Worm (Caenorhabditis elegans): ENCODE measurements around the gene fipr-5.

The fipr-5 gene

ce11 chrV:10191242-10191641 is 30.0 kb downstream of the fipr-5 start:
- TF ChIP-seq ham-2 (GFP tag; optimal IDR thresholded peaks at IDR 0.05): no peak
- TF ChIP-seq drap-1 (GFP tag; optimal IDR thresholded peaks at IDR 0.05): no peak
- no peak for TF ChIP-seq sem-2 (GFP tag; optimal IDR thresholded peaks at IDR 0.05)
- no peak for TF ChIP-seq lsy-2 (tag; optimal IDR thresholded peaks at IDR 0.05)
- TF ChIP-seq mls-2 (tag; optimal IDR thresholded peaks at IDR 0.05): no peak

- TF ChIP-seq nhr-12 (tag; optimal IDR thresholded peaks at IDR 0.05) (no peak), ceh-39 (tag; optimal IDR thresholded peaks at IDR 0.05) (no peak), sptf-1 (tag; optimal IDR thresholded peaks at IDR 0.05) (no peak)
Measured at ce11 chrV:10190081-10190556, 31.1 kb downstream of the fipr-5 start, which contains the start of gene ZK856.5. TSS of gene ZK856.5 (minus strand) at chrV:10190131.

- TF ChIP-seq cnd-1 (tag; optimal IDR thresholded peaks at IDR 0.05) (no peak), lin-32 (GFP tag; optimal IDR thresholded peaks at IDR 0.05) (no peak), zip-8 (tag; optimal IDR thresholded peaks at IDR 0.05) (no peak), bed-3 (GFP tag; optimal IDR thresholded peaks at IDR 0.05) (no peak), nhr-237 (tag; optimal IDR thresholded peaks at IDR 0.05) (no peak), mls-2 (tag; optimal IDR thresholded peaks at IDR 0.05) (no peak)
Measured at ce11 chrV:10185719-10186118, 35.5 kb downstream of the fipr-5 start, which contains the start of gene ZK856.18. TSS of gene ZK856.18 (minus strand) at chrV:10186007.

ce11 chrV:10183810-10184209 is 37.4 kb downstream of the fipr-5 start:
- TF ChIP-seq ceh-39 (tag; optimal IDR thresholded peaks at IDR 0.05): no peak
- no peak for TF ChIP-seq ces-1 (GFP tag; optimal IDR thresholded peaks at IDR 0.05)
- TF ChIP-seq hlh-1 (tag; optimal IDR thresholded peaks at IDR 0.05): no peak
- TF ChIP-seq tbx-8 (GFP tag; optimal IDR thresholded peaks at IDR 0.05): no peak
- TF ChIP-seq ceh-83 (GFP tag; optimal IDR thresholded peaks at IDR 0.05): no peak

- TF ChIP-seq snpc-4 (tag; optimal IDR thresholded peaks at IDR 0.05) (no peak), mab-5 (tag; optimal IDR thresholded peaks at IDR 0.05) (no peak), ces-1 (GFP tag; optimal IDR thresholded peaks at IDR 0.05) (no peak), elt-3 (tag; optimal IDR thresholded peaks at IDR 0.05) (no peak), tbx-8 (GFP tag; optimal IDR thresholded peaks at IDR 0.05) (no peak), unc-62 (GFP tag; optimal IDR thresholded peaks at IDR 0.05) (no peak), lin-32 (GFP tag; optimal IDR thresholded peaks at IDR 0.05) (no peak), sptf-1 (tag; optimal IDR thresholded peaks at IDR 0.05) (no peak), nhr-76 (tag; optimal IDR thresholded peaks at IDR 0.05) (no peak), sem-2 (GFP tag; optimal IDR thresholded peaks at IDR 0.05) (no peak)
Measured at ce11 chrV:10182984-10183383, 38.2 kb downstream of the fipr-5 start, which contains the start of gene ZK856.4. TSS of gene ZK856.4 (plus strand) at chrV:10183284.

ce11 chrV:10179235-10179634 is 42.0 kb downstream of the fipr-5 start, which contains the start of gene cul-5:
TSS of gene cul-5 (plus strand) at chrV:10179535.
- TF ChIP-seq lin-32 (GFP tag; optimal IDR thresholded peaks at IDR 0.05): no peak

- peak; percentile 86 for TF ChIP-seq blmp-1 (tag; optimal IDR thresholded peaks at IDR 0.05)
- peak; percentile 61 for TF ChIP-seq nhr-237 (tag; optimal IDR thresholded peaks at IDR 0.05)
- TF ChIP-seq ces-1 (GFP tag; optimal IDR thresholded peaks at IDR 0.05): peak; percentile 19
- no peak for TF ChIP-seq flh-1 (GFP tag; optimal IDR thresholded peaks at IDR 0.05)
- no peak for TF ChIP-seq unc-39 (tag; optimal IDR thresholded peaks at IDR 0.05)
- no peak for TF ChIP-seq nhr-28 (tag; optimal IDR thresholded peaks at IDR 0.05)
- TF ChIP-seq sem-2 (GFP tag; optimal IDR thresholded peaks at IDR 0.05): no peak
- peak; percentile 40 for TF ChIP-seq lin-13 (tag; optimal IDR thresholded peaks at IDR 0.05)
- TF ChIP-seq sptf-1 (tag; optimal IDR thresholded peaks at IDR 0.05): peak; percentile 48
- TF ChIP-seq ceh-43 (GFP tag; optimal IDR thresholded peaks at IDR 0.05): no peak
- TF ChIP-seq mep-1 (tag; optimal IDR thresholded peaks at IDR 0.05): peak; percentile 62
- no peak for TF ChIP-seq hlh-1 (tag; optimal IDR thresholded peaks at IDR 0.05)
- no peak for TF ChIP-seq elt-3 (tag; optimal IDR thresholded peaks at IDR 0.05)
- TF ChIP-seq ceh-83 (GFP tag; optimal IDR thresholded peaks at IDR 0.05): no peak
- peak; percentile 30 for TF ChIP-seq lsy-2 (tag; optimal IDR thresholded peaks at IDR 0.05)
- TF ChIP-seq unc-120 (tag; optimal IDR thresholded peaks at IDR 0.05; ENCODE audit: poor library complexity, severe bottlenecking): peak; percentile 67
- TF ChIP-seq ceh-39 (tag; optimal IDR thresholded peaks at IDR 0.05): peak; percentile 0
- no peak for TF ChIP-seq lin-32 (GFP tag; optimal IDR thresholded peaks at IDR 0.05)
Measured at ce11 chrV:10178166-10178565, 43.1 kb downstream of the fipr-5 start.
